Fruit fly (Drosophila melanogaster) whole organism, embryonic: ENCODE measurements around the gene Unc50.
A peak's percentile ranks its signal among the peaks of the same experiment; 100 is the strongest.

ENCODE experiments used
- Antp ChIP-seq: fragments of 200-800 bp; sonication (Bioruptor generic); optimal IDR thresholded peaks from 3 replicates; lab custom pipeline; 2016; ENCODE audit warnings: missing biosample characterization, missing genetic modification characterization
- Bgb ChIP-seq: fragments of 200-800 bp; sonication (Bioruptor generic); IDR thresholded peaks from 2 replicates; pipeline ENCODE4 v1.3.6; 2022; ENCODE audit warnings: missing biosample characterization, missing genetic modification characterization; ENCODE audit not compliant: partially characterized antibody
- CG10209 ChIP-seq: fragments of 200-800 bp; sonication (Bioruptor generic); optimal IDR thresholded peaks from 3 replicates; lab custom pipeline; 2017; ENCODE audit warnings: missing biosample characterization, mild to moderate bottlenecking, missing genetic modification characterization, missing genetic modification reagents
- CG10274 ChIP-seq: fragments of 200-800 bp; sonication (Bioruptor generic); optimal IDR thresholded peaks from 3 replicates; lab custom pipeline; 2017; ENCODE audit warnings: missing biosample characterization, mild to moderate bottlenecking, missing genetic modification characterization
- CG10654 ChIP-seq: fragments of 200-800 bp; sonication (Bioruptor generic); optimal IDR thresholded peaks from 2 replicates; lab custom pipeline; 2016; ENCODE audit warnings: missing biosample characterization, missing genetic modification characterization
- CG11695 ChIP-seq: fragments of 200-800 bp; sonication (Bioruptor generic); IDR thresholded peaks from 3 replicates; pipeline ENCODE4 v1.3.6; 2022; ENCODE audit warnings: missing biosample characterization, missing genetic modification characterization
- CG12659 ChIP-seq: fragments of 200-800 bp; sonication (Bioruptor generic); optimal IDR thresholded peaks from 3 replicates; lab custom pipeline; 2017; ENCODE audit warnings: mild to moderate bottlenecking, missing biosample characterization, missing genetic modification reagents, missing genetic modification characterization
- CG12769 ChIP-seq: fragments of 200-800 bp; sonication (Bioruptor generic); optimal IDR thresholded peaks from 2 replicates; lab custom pipeline; 2019; ENCODE audit warnings: missing biosample characterization, mild to moderate bottlenecking, missing genetic modification characterization, moderate library complexity
- CG13894 ChIP-seq: fragments of 200-800 bp; sonication (Bioruptor generic); optimal IDR thresholded peaks from 3 replicates; lab custom pipeline; 2018; ENCODE audit warnings: missing biosample characterization, mild to moderate bottlenecking, missing genetic modification characterization, moderate library complexity
- CG14965 ChIP-seq: fragments of 200-800 bp; sonication (Bioruptor generic); optimal IDR thresholded peaks from 2 replicates; lab custom pipeline; 2016; ENCODE audit warnings: missing biosample characterization, missing genetic modification characterization, borderline replicate concordance
- CG15269 ChIP-seq: fragments of 200-800 bp; sonication (Bioruptor generic); optimal IDR thresholded peaks from 2 replicates; lab custom pipeline; 2018; ENCODE audit warnings: missing biosample characterization, mild to moderate bottlenecking, missing genetic modification characterization, moderate library complexity
- CG17802 ChIP-seq: fragments of 200-800 bp; sonication (Bioruptor generic); optimal IDR thresholded peaks from 2 replicates; lab custom pipeline; 2018; ENCODE audit warnings: missing biosample characterization, mild to moderate bottlenecking, missing genetic modification characterization, moderate library complexity
- CG17829 ChIP-seq: fragments of 200-800 bp; optimal IDR thresholded peaks from 2 replicates; lab custom pipeline; 2019; ENCODE audit warnings: missing biosample characterization, mild to moderate bottlenecking, missing genetic modification characterization, moderate library complexity
- CG30020 ChIP-seq: fragments of 200-800 bp; optimal IDR thresholded peaks from 2 replicates; lab custom pipeline; 2019; ENCODE audit warnings: missing biosample characterization, mild to moderate bottlenecking, missing genetic modification characterization, moderate library complexity
- CG31441 ChIP-seq: fragments of 200-800 bp; sonication (Bioruptor generic); IDR thresholded peaks from 2 replicates; pipeline ENCODE4 v1.3.6; 2022; ENCODE audit warnings: missing biosample characterization, missing genetic modification characterization
- CG32532 ChIP-seq: fragments of 200-800 bp; sonication (Bioruptor generic); IDR thresholded peaks from 2 replicates; pipeline ENCODE4 v1.3.6; 2022; ENCODE audit warnings: missing biosample characterization, missing genetic modification characterization
- CG7372 ChIP-seq: fragments of 200-800 bp; sonication (Bioruptor generic); IDR thresholded peaks from 2 replicates; pipeline ENCODE4 v1.3.6; 2022; ENCODE audit warnings: missing biosample characterization, missing genetic modification characterization
- CG7928 ChIP-seq: fragments of 200-800 bp; sonication (Bioruptor generic); optimal IDR thresholded peaks from 2 replicates; lab custom pipeline; 2017; ENCODE audit warnings: missing biosample characterization, mild to moderate bottlenecking, missing genetic modification characterization
- CG9727 ChIP-seq: fragments of 200-800 bp; sonication (Bioruptor generic); optimal IDR thresholded peaks from 3 replicates; lab custom pipeline; 2017; ENCODE audit warnings: missing biosample characterization, mild to moderate bottlenecking, missing genetic modification characterization
- Dll ChIP-seq: fragments of 200-800 bp; sonication (Bioruptor generic); IDR thresholded peaks from 4 replicates; pipeline ENCODE4 v1.3.6; 2022; ENCODE audit warnings: missing biosample characterization, missing genetic modification characterization; ENCODE audit not compliant: partially characterized antibody
- HmgD ChIP-seq: fragments of 200-800 bp; sonication (Bioruptor generic); optimal IDR thresholded peaks from 3 replicates; lab custom pipeline; 2016; ENCODE audit warnings: missing biosample characterization, missing genetic modification characterization
- Hmr ChIP-seq: fragments of 200-800 bp; sonication (Bioruptor generic); optimal IDR thresholded peaks from 3 replicates; lab custom pipeline; 2017; ENCODE audit warnings: mild to moderate bottlenecking, missing biosample characterization, missing genetic modification reagents, missing genetic modification characterization
- Hr3 ChIP-seq: fragments of 200-800 bp; sonication (Bioruptor generic); optimal IDR thresholded peaks from 3 replicates; lab custom pipeline; 2016; ENCODE audit warnings: missing biosample characterization, missing genetic modification characterization
- Hr78 ChIP-seq, 2 experiments: fragments of 200-800 bp in 1 of 2; fragments of >200 bp in 1 of 2; sonication (Bioruptor generic) in 1 of 2; optimal IDR thresholded peaks; 2 replicates each; lab custom pipeline; 2017 to 2019; ENCODE audit warnings: missing biosample characterization in 2 of 2, missing genetic modification characterization in 2 of 2, mild to moderate bottlenecking in 1 of 2, moderate library complexity in 1 of 2
- Myb ChIP-seq: fragments of 200-800 bp; sonication (Bioruptor generic); optimal IDR thresholded peaks from 2 replicates; lab custom pipeline; 2016; ENCODE audit warnings: missing biosample characterization, missing genetic modification characterization
- bab2 ChIP-seq: fragments of 200-800 bp; sonication (Bioruptor generic); optimal IDR thresholded peaks from 2 replicates; lab custom pipeline; 2016; ENCODE audit warnings: missing biosample characterization, missing genetic modification characterization
- bbx ChIP-seq: fragments of 200-800 bp; sonication (Bioruptor generic); IDR thresholded peaks from 2 replicates; pipeline ENCODE4 v1.3.6; 2022; ENCODE audit warnings: missing biosample characterization, missing genetic modification characterization; ENCODE audit not compliant: partially characterized antibody
- corto ChIP-seq: fragments of 200-800 bp; sonication (Bioruptor generic); optimal IDR thresholded peaks from 2 replicates; lab custom pipeline; 2016; ENCODE audit warnings: missing biosample characterization, mild to moderate bottlenecking, missing genetic modification characterization, moderate library complexity
- dati ChIP-seq: fragments of 200-800 bp; sonication (Bioruptor generic); IDR thresholded peaks from 2 replicates; pipeline ENCODE4 v1.3.6; 2022; ENCODE audit warnings: missing biosample characterization, missing genetic modification characterization
- dmrt11E ChIP-seq: fragments of 200-800 bp; sonication (Bioruptor generic); optimal IDR thresholded peaks from 3 replicates; lab custom pipeline; 2018; ENCODE audit warnings: missing biosample characterization, mild to moderate bottlenecking, missing genetic modification characterization, moderate library complexity
- ewg ChIP-seq: fragments of 200-800 bp; sonication (Bioruptor generic); optimal IDR thresholded peaks from 3 replicates; lab custom pipeline; 2017; ENCODE audit warnings: mild to moderate bottlenecking, missing biosample characterization, missing genetic modification reagents, missing genetic modification characterization
- gfzf ChIP-seq: fragments of 200-800 bp; sonication (Bioruptor generic); optimal IDR thresholded peaks from 2 replicates; lab custom pipeline; 2016; ENCODE audit warnings: missing biosample characterization, mild to moderate bottlenecking, missing genetic modification characterization, moderate library complexity
- hbn ChIP-seq: fragments of 200-800 bp; sonication (Bioruptor generic); IDR thresholded peaks from 2 replicates; pipeline ENCODE4 v1.3.6; 2022; ENCODE audit warnings: missing biosample characterization, missing genetic modification characterization; ENCODE audit not compliant: partially characterized antibody
- inv ChIP-seq: fragments of 200-800 bp; sonication (Bioruptor generic); IDR thresholded peaks from 2 replicates; pipeline ENCODE4 v1.3.6; 2022; ENCODE audit warnings: missing biosample characterization, missing genetic modification characterization; ENCODE audit not compliant: partially characterized antibody
- jigr1 ChIP-seq: fragments of 200-800 bp; sonication (Bioruptor generic); IDR thresholded peaks from 3 replicates; pipeline ENCODE4 v1.3.6; 2022; ENCODE audit warnings: missing biosample characterization, missing genetic modification characterization
- jumu ChIP-seq: fragments of 200-800 bp; sonication (Bioruptor generic); optimal IDR thresholded peaks from 3 replicates; lab custom pipeline; 2016; ENCODE audit warnings: missing biosample characterization, missing genetic modification characterization
- kni ChIP-seq: fragments of 200-800 bp; sonication (Bioruptor generic); optimal IDR thresholded peaks from 3 replicates; lab custom pipeline; 2017; ENCODE audit warnings: mild to moderate bottlenecking, missing biosample characterization, missing genetic modification reagents, missing genetic modification characterization
- maf-S ChIP-seq: fragments of 200-800 bp; sonication (Bioruptor generic); optimal IDR thresholded peaks from 2 replicates; lab custom pipeline; 2016; ENCODE audit warnings: missing biosample characterization, missing genetic modification characterization
- nmo ChIP-seq: fragments of 200-800 bp; sonication (Bioruptor generic); optimal IDR thresholded peaks from 2 replicates; lab custom pipeline; 2018; ENCODE audit warnings: missing biosample characterization, mild to moderate bottlenecking, missing genetic modification characterization, moderate library complexity
- pzg ChIP-seq: fragments of 200-800 bp; sonication (Bioruptor generic); optimal IDR thresholded peaks from 3 replicates; lab custom pipeline; 2018; ENCODE audit warnings: missing biosample characterization, mild to moderate bottlenecking, missing genetic modification characterization, moderate library complexity
- sens-2 ChIP-seq: fragments of 200-800 bp; sonication (Bioruptor generic); IDR thresholded peaks from 2 replicates; pipeline ENCODE4 v1.3.6; 2022; ENCODE audit warnings: missing biosample characterization, missing genetic modification characterization
- seq ChIP-seq: fragments of 200-800 bp; sonication (Bioruptor generic); IDR thresholded peaks from 2 replicates; pipeline ENCODE4 v1.3.6; 2022; ENCODE audit warnings: missing biosample characterization, missing genetic modification characterization
- so ChIP-seq: fragments of 200-800 bp; sonication (Bioruptor generic); IDR thresholded peaks from 3 replicates; pipeline ENCODE4 v1.3.6; 2022; ENCODE audit warnings: missing biosample characterization, missing genetic modification characterization
- sob ChIP-seq: fragments of 200-800 bp; sonication (Bioruptor generic); IDR thresholded peaks from 2 replicates; pipeline ENCODE4 v1.3.6; 2022; ENCODE audit warnings: missing biosample characterization, missing genetic modification characterization
- sqz ChIP-seq: fragments of 200-800 bp; sonication (Bioruptor generic); optimal IDR thresholded peaks from 3 replicates; lab custom pipeline; 2018; ENCODE audit warnings: missing biosample characterization, mild to moderate bottlenecking, missing genetic modification characterization
- toy ChIP-seq: fragments of 200-800 bp; sonication (Bioruptor generic); IDR thresholded peaks from 2 replicates; pipeline ENCODE4 v1.3.6; 2022; ENCODE audit warnings: missing biosample characterization, missing genetic modification characterization
- ttk ChIP-seq: fragments of 200-800 bp; sonication (Bioruptor generic); IDR thresholded peaks from 2 replicates; pipeline ENCODE4 v2.1.2; 2022; ENCODE audit warnings: missing biosample characterization, missing genetic modification characterization
- vfl ChIP-seq: fragments of 200-800 bp; sonication (Bioruptor generic); optimal IDR thresholded peaks from 2 replicates; lab custom pipeline; 2016; ENCODE audit warnings: missing biosample characterization, missing genetic modification characterization
- zfh1 ChIP-seq: fragments of 200-800 bp; sonication (Bioruptor generic); IDR thresholded peaks from 3 replicates; pipeline ENCODE4 v1.3.6; 2022; ENCODE audit warnings: missing biosample characterization, missing genetic modification characterization

The Unc50 gene

DNA sequence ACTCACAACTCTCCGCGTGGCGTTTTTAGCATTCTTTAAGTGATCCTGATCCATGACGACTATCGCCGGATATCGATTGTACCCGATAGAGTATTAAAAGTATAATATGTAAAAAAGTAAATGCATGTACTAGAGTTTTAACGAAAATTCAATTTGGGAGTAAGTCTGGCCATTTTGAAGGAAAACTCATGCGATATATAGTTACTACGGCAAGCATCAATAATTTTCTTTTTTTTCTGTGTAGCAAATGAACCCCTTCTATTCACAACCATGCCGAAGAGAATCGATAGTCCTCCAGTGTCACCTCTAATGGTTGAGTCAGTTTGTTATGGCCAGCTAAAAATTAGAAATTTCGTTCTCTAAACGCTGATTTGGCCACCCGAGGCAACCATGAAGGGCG, 23.7 kb downstream of the Unc50 start, which contains the start of the genes Sys1 and Dhod (continued):
- TF ChIP-seq nmo (GFP tag; lab: Kevin White, UChicago) (peak; percentile 58), Hr3 (GFP tag; lab: Kevin White, UChicago) (peak; percentile 59), CG14965 (GFP tag; lab: Kevin White, UChicago) (no peak), CG7928 (GFP tag; lab: Kevin White, UChicago) (peak; percentile 69), Dll (GFP tag; lab: Robert Waterston, UW) (peak; percentile 93), vfl (GFP tag; lab: Kevin White, UChicago) (peak; percentile 63), so (GFP tag; lab: Robert Waterston, UW) (peak; percentile 70; the same call in 2 of the 3 replicates), Myb (GFP tag; lab: Kevin White, UChicago) (peak; percentile 19), CG32532 (GFP tag; lab: Robert Waterston, UW) (peak; percentile 76), corto (peak; percentile 60), Hmr (GFP tag; lab: Kevin White, UChicago) (peak; percentile 60), pzg (GFP tag; lab: Kevin White, UChicago) (peak; percentile 54), CG10274 (GFP tag; lab: Kevin White, UChicago) (no peak), sens-2 (GFP tag; lab: Robert Waterston, UW) (peak; percentile 36; the same call in 1 of the 2 replicates), gfzf (peak; percentile 16), Bgb (GFP tag; lab: Robert Waterston, UW) (peak; percentile 80), CG10209 (GFP tag; lab: Kevin White, UChicago) (peak; percentile 47), bbx (GFP tag; lab: Robert Waterston, UW) (peak; percentile 72), CG15269 (tag; lab: Kevin White, UChicago) (peak; percentile 64), jigr1 (GFP tag; lab: Robert Waterston, UW) (no peak), CG12659 (peak; percentile 52), ttk (no peak), CG13894 (tag; lab: Kevin White, UChicago) (peak; percentile 71), inv (GFP tag; lab: Robert Waterston, UW) (peak; percentile 78), CG12769 (tag; lab: Kevin White, UChicago) (peak; percentile 64), CG10654 (GFP tag; lab: Kevin White, UChicago) (peak; percentile 47), HmgD (GFP tag; lab: Kevin White, UChicago) (peak; percentile 12), Antp (peak; percentile 75), Hr78 (GFP tag; optimal IDR thresholded peaks at IDR 0.05; lab: Kevin White, UChicago) (no peak), CG17802 (tag; lab: Kevin White, UChicago) (no peak), sqz (GFP tag; lab: Kevin White, UChicago) (no peak), ewg (GFP tag; lab: Kevin White, UChicago) (peak; percentile 21), CG11695 (GFP tag; lab: Robert Waterston, UW) (peak; percentile 49; the same call in 1 of the 3 replicates), maf-S (GFP tag; lab: Kevin White, UChicago) (peak; percentile 67), kni (no peak), CG31441 (peak; percentile 45; the same call in 1 of the 2 replicates), zfh1 (peak; percentile 69; the same call in 2 of the 3 replicates), CG7372 (peak; percentile 27; the same call in 1 of the 2 replicates), dati (GFP tag; lab: Robert Waterston, UW) (no peak), CG30020 (tag; lab: Kevin White, UChicago) (peak; percentile 45), CG9727 (GFP tag; lab: Kevin White, UChicago) (peak; percentile 64), bab2 (GFP tag; lab: Kevin White, UChicago) (peak; percentile 49), toy (GFP tag; lab: Robert Waterston, UW) (no peak), seq (GFP tag; lab: Robert Waterston, UW) (0 out of 2 replicates have a peak, but pooled peaks have one; percentile 34), jumu (GFP tag; lab: Kevin White, UChicago) (peak; percentile 77), CG17829 (tag; lab: Kevin White, UChicago) (peak; percentile 60), sob (GFP tag; lab: Robert Waterston, UW) (peak; percentile 78), hbn (GFP tag; lab: Robert Waterston, UW) (peak; percentile 84), dmrt11E (peak; percentile 51)
